Worm (Caenorhabditis elegans): ENCODE results near the gene srw-61.

ce11 chrIV:16238555-16238954, at the start of gene srw-61:
- no peak for TF ChIP-seq ceh-36 (tag; optimal IDR thresholded peaks at IDR 0.05)
- no peak for TF ChIP-seq scrt-1 (GFP tag; IDR thresholded peaks at IDR 0.05)
- no peak for TF ChIP-seq ama-1 (optimal IDR thresholded peaks at IDR 0.05)
- TF ChIP-seq tbx-11 (GFP tag; IDR thresholded peaks at IDR 0.05), result no peak
- no peak for TF ChIP-seq ets-7 (tag; optimal IDR thresholded peaks at IDR 0.05)
- no peak for TF ChIP-seq B0310.2 (tag; optimal IDR thresholded peaks at IDR 0.05)
- no peak for TF ChIP-seq F13C5.2 (tag; optimal IDR thresholded peaks at IDR 0.05)
- TF ChIP-seq tra-4 (tag; optimal IDR thresholded peaks at IDR 0.05), result no peak
- no peak for TF ChIP-seq aly-1 (tag; optimal IDR thresholded peaks at IDR 0.05)
- no peak for TF ChIP-seq flt-1 (GFP tag; IDR thresholded peaks at IDR 0.05)
- no peak for TF ChIP-seq hmbx-1 (tag; optimal IDR thresholded peaks at IDR 0.05)
- no peak for TF ChIP-seq hmg-4 (GFP tag; optimal IDR thresholded peaks at IDR 0.05)

Measured in whole organism, early embryonic.